Worm (Caenorhabditis elegans) whole organism, L1 larva: Measurements from ENCODE around the gene K07C5.9.

Source experiments
- C04F5.9 ChIP-seq: sonication (generic microtip); optimal IDR thresholded peaks from 2 replicates; lab custom pipeline; 2016; ENCODE audit warnings: missing genetic modification characterization, missing compliant biosample characterization
- C16A3.4 ChIP-seq: fragments of 150-350 bp; optimal IDR thresholded peaks from 2 replicates; lab custom pipeline; 2014; ENCODE audit warnings: missing biosample characterization, missing genetic modification characterization
- C34B4.2 ChIP-seq: sonication (generic microtip); optimal IDR thresholded peaks from 2 replicates; lab custom pipeline; 2017; ENCODE audit warnings: mild to moderate bottlenecking, missing genetic modification characterization, missing compliant biosample characterization
- F16B12.6 ChIP-seq: fragments of 150-350 bp; optimal IDR thresholded peaks from 2 replicates; lab custom pipeline; 2014; ENCODE audit warnings: missing biosample characterization, missing genetic modification characterization
- aha-1 ChIP-seq: fragments of 150-350 bp; optimal IDR thresholded peaks from 2 replicates; lab custom pipeline; 2014; ENCODE audit warnings: missing biosample characterization, missing genetic modification characterization
- aly-2 ChIP-seq: fragments of 150-350 bp; optimal IDR thresholded peaks from 2 replicates; lab custom pipeline; 2014; ENCODE audit warnings: missing biosample characterization, missing genetic modification characterization
- ama-1 ChIP-seq: fragments of 150-350 bp; optimal IDR thresholded peaks from 2 replicates; lab custom pipeline; 2014
- ceh-8 ChIP-seq: fragments of 200-800 bp; sonication (Bioruptor generic); optimal IDR thresholded peaks from 2 replicates; lab custom pipeline; 2018; ENCODE audit warnings: mild to moderate bottlenecking, missing genetic modification characterization, moderate library complexity, missing compliant biosample characterization
- ceh-82 ChIP-seq, 3 experiments: fragments of 150-350 bp in 1 of 3; sonication (generic microtip) in 2 of 3; optimal IDR thresholded peaks; 2 replicates each; lab custom pipeline; 2014 to 2017; ENCODE audit warnings: missing biosample characterization in 3 of 3, missing genetic modification characterization in 3 of 3
- ces-1 ChIP-seq: fragments of 150-350 bp; optimal IDR thresholded peaks from 2 replicates; lab custom pipeline; 2014; ENCODE audit warnings: missing biosample characterization, missing genetic modification reagents, missing genetic modification characterization
- dpl-1 ChIP-seq, 3 experiments: fragments of 150-350 bp in 2 of 3; sonication (generic microtip) in 1 of 3; optimal IDR thresholded peaks; 2 replicates each; lab custom pipeline; 2014 to 2017; ENCODE audit warnings: missing biosample characterization in 3 of 3, missing genetic modification characterization in 3 of 3, missing genetic modification reagents in 3 of 3
- dsc-1 ChIP-seq: sonication (generic microtip); optimal IDR thresholded peaks from 2 replicates; lab custom pipeline; 2016; ENCODE audit warnings: mild to moderate bottlenecking, missing genetic modification characterization, missing compliant biosample characterization
- efl-3 ChIP-seq: fragments of 200-800 bp; sonication (Bioruptor generic); optimal IDR thresholded peaks from 2 replicates; lab custom pipeline; 2018; ENCODE audit warnings: mild to moderate bottlenecking, missing genetic modification characterization, missing compliant biosample characterization
- egl-27 ChIP-seq, 2 experiments: fragments of 150-350 bp in 1 of 2; sonication (generic microtip); optimal IDR thresholded peaks; 3 replicates each; lab custom pipeline; 2017 to 2018; ENCODE audit warnings: missing biosample characterization in 2 of 2, missing genetic modification characterization in 2 of 2, missing genetic modification reagents in 2 of 2
- fkh-4 ChIP-seq: sonication (generic microtip); optimal IDR thresholded peaks from 2 replicates; lab custom pipeline; 2016; ENCODE audit warnings: missing compliant biosample characterization, missing genetic modification characterization, borderline replicate concordance
- grh-1 ChIP-seq: fragments of 200-800 bp; sonication (Bioruptor generic); IDR thresholded peaks from 2 replicates; pipeline ENCODE4 v1.3.6; 2022; ENCODE audit warnings: missing genetic modification reagents, missing genetic modification characterization, missing compliant biosample characterization
- hlh-17 ChIP-seq: fragments of 200-800 bp; sonication (Bioruptor generic); optimal IDR thresholded peaks from 2 replicates; lab custom pipeline; 2018; ENCODE audit warnings: missing genetic modification characterization, mild to moderate bottlenecking, missing compliant biosample characterization, moderate library complexity, borderline replicate concordance
- jun-1 ChIP-seq: fragments of 150-350 bp; optimal IDR thresholded peaks from 2 replicates; lab custom pipeline; 2014; ENCODE audit warnings: missing biosample characterization, missing genetic modification reagents, missing genetic modification characterization
- lin-13 ChIP-seq: fragments of 150-350 bp; optimal IDR thresholded peaks from 2 replicates; lab custom pipeline; 2014; ENCODE audit warnings: missing biosample characterization, missing genetic modification reagents, missing genetic modification characterization
- lin-14 ChIP-seq: fragments of 200-800 bp; sonication (Bioruptor generic); optimal IDR thresholded peaks from 2 replicates; lab custom pipeline; 2018; ENCODE audit warnings: mild to moderate bottlenecking, missing genetic modification characterization, moderate library complexity, missing compliant biosample characterization
- lin-39 ChIP-seq: fragments of 150-350 bp; optimal IDR thresholded peaks from 2 replicates; lab custom pipeline; 2014; ENCODE audit warnings: missing biosample characterization, missing genetic modification reagents, missing genetic modification characterization
- lir-3 ChIP-seq: sonication (generic microtip); optimal IDR thresholded peaks from 2 replicates; lab custom pipeline; 2016; ENCODE audit warnings: mild to moderate bottlenecking, missing genetic modification characterization, moderate library complexity, missing compliant biosample characterization; ENCODE audit not compliant: poor library complexity
- lsy-2 ChIP-seq, 2 experiments: fragments of 150-350 bp; optimal IDR thresholded peaks; 2 replicates each; lab custom pipeline; 2014; ENCODE audit warnings: missing biosample characterization in 2 of 2, missing genetic modification characterization in 2 of 2
- mdl-1 ChIP-seq, 2 experiments: fragments of 150-350 bp; optimal IDR thresholded peaks; 2 replicates each; lab custom pipeline; 2014 to 2017; ENCODE audit warnings: missing biosample characterization in 2 of 2, missing genetic modification characterization in 2 of 2, inconsistent platforms in 1 of 2
- mef-2 ChIP-seq: fragments of 150-350 bp; optimal IDR thresholded peaks from 2 replicates; lab custom pipeline; 2014; ENCODE audit warnings: missing biosample characterization, missing genetic modification characterization
- nhr-11 ChIP-seq: fragments of 150-350 bp; optimal IDR thresholded peaks from 2 replicates; lab custom pipeline; 2014; ENCODE audit warnings: missing biosample characterization, missing genetic modification characterization
- nhr-20 ChIP-seq: sonication (generic microtip); optimal IDR thresholded peaks from 2 replicates; lab custom pipeline; 2016; ENCODE audit warnings: mild to moderate bottlenecking, missing genetic modification characterization, missing compliant biosample characterization
- nhr-47 ChIP-seq: sonication (generic microtip); optimal IDR thresholded peaks from 2 replicates; lab custom pipeline; 2016; ENCODE audit warnings: mild to moderate bottlenecking, missing genetic modification characterization, moderate library complexity, missing compliant biosample characterization
- nhr-71 ChIP-seq: sonication (generic microtip); optimal IDR thresholded peaks from 2 replicates; lab custom pipeline; 2016; ENCODE audit warnings: mild to moderate bottlenecking, missing genetic modification characterization, moderate library complexity, missing compliant biosample characterization
- nhr-76 ChIP-seq: sonication (generic microtip); optimal IDR thresholded peaks from 2 replicates; lab custom pipeline; 2017; ENCODE audit warnings: missing biosample characterization, missing genetic modification characterization
- nhr-77 ChIP-seq: fragments of 150-350 bp; optimal IDR thresholded peaks from 2 replicates; lab custom pipeline; 2014; ENCODE audit warnings: missing biosample characterization, missing genetic modification characterization
- nhr-84 ChIP-seq: sonication (generic microtip); optimal IDR thresholded peaks from 2 replicates; lab custom pipeline; 2017; ENCODE audit warnings: missing biosample characterization, missing genetic modification characterization
- pag-3 ChIP-seq: sonication (generic microtip); optimal IDR thresholded peaks from 2 replicates; lab custom pipeline; 2017; ENCODE audit warnings: missing genetic modification characterization, mild to moderate bottlenecking, missing compliant biosample characterization, antibody characterized with exemption, borderline replicate concordance; ENCODE audit not compliant: insufficient read depth
- pax-3 ChIP-seq: fragments of 200-800 bp; sonication (Bioruptor generic); optimal IDR thresholded peaks from 2 replicates; lab custom pipeline; 2018; ENCODE audit warnings: mild to moderate bottlenecking, missing genetic modification characterization, moderate library complexity, missing compliant biosample characterization
- snpc-4 ChIP-seq: fragments of 150-350 bp; optimal IDR thresholded peaks from 2 replicates; lab custom pipeline; 2014; ENCODE audit warnings: missing biosample characterization, missing genetic modification characterization
- sox-4 ChIP-seq: sonication (generic microtip); optimal IDR thresholded peaks from 2 replicates; lab custom pipeline; 2016; ENCODE audit warnings: missing genetic modification characterization, missing compliant biosample characterization
- tbx-2 ChIP-seq: sonication (generic microtip); optimal IDR thresholded peaks from 2 replicates; lab custom pipeline; 2016; ENCODE audit warnings: missing genetic modification characterization, missing compliant biosample characterization
- unc-30 ChIP-seq: sonication (generic microtip); optimal IDR thresholded peaks from 2 replicates; lab custom pipeline; 2017; ENCODE audit warnings: missing biosample characterization, missing genetic modification characterization
- unc-98 ChIP-seq: fragments of 200-800 bp; sonication (Bioruptor generic); IDR thresholded peaks from 2 replicates; pipeline ENCODE4 v1.3.6; 2022; ENCODE audit warnings: missing genetic modification characterization, missing compliant biosample characterization
- zag-1 ChIP-seq: fragments of 150-350 bp; optimal IDR thresholded peaks from 2 replicates; lab custom pipeline; 2014; ENCODE audit warnings: missing biosample characterization, missing genetic modification characterization
- ztf-4 ChIP-seq: fragments of 150-350 bp; optimal IDR thresholded peaks from 2 replicates; lab custom pipeline; 2014; ENCODE audit warnings: missing biosample characterization, missing genetic modification characterization

The K07C5.9 gene

ce11 chrV:10355773-10356335 lies 5.9 kb upstream of the K07C5.9 start, which contains the start of gene sluh-7 (continued):
- no peak for TF ChIP-seq C34B4.2
- peak; percentile 67 for TF ChIP-seq grh-1 (GFP tag; lab: Robert Waterston, UW)
- peak; percentile 79 for TF ChIP-seq C04F5.9 (tag; lab: Kevin White, UChicago)
- peak in 1 of 2 experiments; percentile 35 for TF ChIP-seq mdl-1 (tag; optimal IDR thresholded peaks at IDR 0.05; lab: Kevin White, UChicago)
- peak; percentile 91 for TF ChIP-seq tbx-2 (tag; lab: Kevin White, UChicago)
- TF ChIP-seq ceh-8 = no peak
- peak; percentile 69 to 78 (median 74) for TF ChIP-seq ceh-82 (tag; optimal IDR thresholded peaks at IDR 0.05; lab: Kevin White, UChicago)
- TF ChIP-seq unc-98 (GFP tag; lab: Robert Waterston, UW) = peak; percentile 85
- peak; percentile 97 for TF ChIP-seq lir-3 (tag; lab: Kevin White, UChicago)
- TF ChIP-seq ces-1 (GFP tag; lab: Kevin White, UChicago) = no peak
- no peak for TF ChIP-seq zag-1
- TF ChIP-seq unc-30 = peak; percentile 22
- peak; percentile 95 for TF ChIP-seq fkh-4 (tag; lab: Kevin White, UChicago)
- peak; percentile 62 for TF ChIP-seq C16A3.4 (tag; lab: Kevin White, UChicago)
- peak; percentile 72 for TF ChIP-seq lin-13 (GFP tag; lab: Kevin White, UChicago)
- TF ChIP-seq nhr-11 (tag; lab: Kevin White, UChicago) = peak; percentile 28
- no peak for TF ChIP-seq hlh-17 (GFP tag; lab: Kevin White, UChicago)
- peak; percentile 88 for TF ChIP-seq nhr-20 (tag; lab: Kevin White, UChicago)
- peak; percentile 65 for TF ChIP-seq lin-39 (tag; lab: Kevin White, UChicago)
- no peak for TF ChIP-seq jun-1 (tag; lab: Kevin White, UChicago)
- peak; percentile 12 for TF ChIP-seq mef-2 (tag; lab: Kevin White, UChicago)
- peak; percentile 38 for TF ChIP-seq nhr-77 (tag; lab: Kevin White, UChicago)
- TF ChIP-seq efl-3 (GFP tag; lab: Kevin White, UChicago) = peak; percentile 11
- peak; percentile 84 for TF ChIP-seq pax-3 (tag; lab: Kevin White, UChicago)
- TF ChIP-seq ztf-4 (tag; lab: Kevin White, UChicago) = no peak
- TF ChIP-seq aha-1 (tag; lab: Kevin White, UChicago) = no peak
- TF ChIP-seq nhr-76 (tag; lab: Kevin White, UChicago) = no peak
- TF ChIP-seq nhr-84 (tag; lab: Kevin White, UChicago) = no peak
- TF ChIP-seq pag-3 (tag; lab: Kevin White, UChicago) = no peak
- TF ChIP-seq ama-1 (lab: Kevin White, UChicago) = no peak
- no peak for TF ChIP-seq egl-27 (tag; optimal IDR thresholded peaks at IDR 0.05; lab: Kevin White, UChicago)
- TF ChIP-seq aly-2 (tag; lab: Kevin White, UChicago) = peak; percentile 24
- peak; percentile 91 to 96 (median 94) for TF ChIP-seq dpl-1 (GFP tag; optimal IDR thresholded peaks at IDR 0.05; lab: Kevin White, UChicago)
- peak; percentile 91 for TF ChIP-seq dsc-1
- TF ChIP-seq lin-14 = peak; percentile 81
- peak; percentile 94 for TF ChIP-seq nhr-71 (tag; lab: Kevin White, UChicago)
- TF ChIP-seq lsy-2 (tag; optimal IDR thresholded peaks at IDR 0.05; lab: Kevin White, UChicago) = peak; percentile 82 to 84
- TF ChIP-seq F16B12.6 (tag; lab: Kevin White, UChicago) = peak; percentile 6
- peak; percentile 90 for TF ChIP-seq sox-4 (tag; lab: Kevin White, UChicago)
- TF ChIP-seq snpc-4 (tag; lab: Kevin White, UChicago) = peak; percentile 26
- peak; percentile 93 for TF ChIP-seq nhr-47 (tag; lab: Kevin White, UChicago)
